Fruit fly (Drosophila melanogaster): Measurements from ENCODE around the gene GluRIIA.
A peak's percentile ranks its signal among the peaks of the same experiment; 100 is the strongest.

The GluRIIA gene

dm6 chr2L:5505130-5505529 lies 49.7 kb upstream of the GluRIIA start:
- TF ChIP-seq gem (tag; optimal IDR thresholded peaks at IDR 0.05) = peak; percentile 33
- TF ChIP-seq Kr (GFP tag; optimal IDR thresholded peaks at IDR 0.05) = no peak
- no peak for TF ChIP-seq Tbp (GFP tag; optimal IDR thresholded peaks at IDR 0.05)
- peak; percentile 11 for TF ChIP-seq Oli (tag; optimal IDR thresholded peaks at IDR 0.05)
- TF ChIP-seq CG12391 (tag; optimal IDR thresholded peaks at IDR 0.05) = peak; percentile 0
- no peak for TF ChIP-seq CG32767 (GFP tag; IDR thresholded peaks at IDR 0.05)
- no peak for TF ChIP-seq Sry-δ (GFP tag; optimal IDR thresholded peaks at IDR 0.05)
- no peak for TF ChIP-seq CG10321 (GFP tag; IDR thresholded peaks at IDR 0.05)

dm6 chr2L:5507082-5507481 lies 47.8 kb upstream of the GluRIIA start:
- TF ChIP-seq cwo (GFP tag; optimal IDR thresholded peaks at IDR 0.05) (no peak), Med (GFP tag) (no peak), ase (GFP tag; IDR thresholded peaks at IDR 0.05) (no peak), Dad (GFP tag; optimal IDR thresholded peaks at IDR 0.05) (no peak), stc (GFP tag; IDR thresholded peaks at IDR 0.05) (no peak), CG32532 (GFP tag; IDR thresholded peaks at IDR 0.05) (no peak)

dm6 chr2L:5507823-5508438 lies 46.9 kb upstream of the GluRIIA start:
- TF ChIP-seq crp (GFP tag; optimal IDR thresholded peaks at IDR 0.05) (no peak), bab2 (GFP tag; optimal IDR thresholded peaks at IDR 0.05) (no peak), Rx (GFP tag; IDR thresholded peaks at IDR 0.05) (no peak), ewg (GFP tag; optimal IDR thresholded peaks at IDR 0.05) (peak; percentile 30), bcd (GFP tag; optimal IDR thresholded peaks at IDR 0.05) (no peak), jigr1 (GFP tag; IDR thresholded peaks at IDR 0.05) (no peak), Ptx1 (GFP tag; IDR thresholded peaks at IDR 0.05) (0 out of 2 replicates have a peak, but pooled peaks have one; percentile 12), sens (GFP tag) (peak; percentile 69), gsb-n (tag; optimal IDR thresholded peaks at IDR 0.05) (peak; percentile 38), CG10431 (GFP tag; optimal IDR thresholded peaks at IDR 0.05) (no peak), CG7372 (GFP tag; IDR thresholded peaks at IDR 0.05) (no peak), Nf-YC (tag; optimal IDR thresholded peaks at IDR 0.05) (peak; percentile 59), ham (GFP tag; IDR thresholded peaks at IDR 0.05) (no peak), sisA (GFP tag; IDR thresholded peaks at IDR 0.05) (0 out of 2 replicates have a peak, but pooled peaks have one; percentile 20), Nf-YB (GFP tag; optimal IDR thresholded peaks at IDR 0.05) (peak; percentile 60), gfzf (GFP tag; optimal IDR thresholded peaks at IDR 0.05) (no peak)

- TF ChIP-seq Nf-YB (GFP tag; optimal IDR thresholded peaks at IDR 0.05) (peak; percentile 43), abd-A (tag; optimal IDR thresholded peaks at IDR 0.05) (peak; percentile 73), z (GFP tag; IDR thresholded peaks at IDR 0.05) (peak; percentile 54; the same call in 1 of the 3 replicates), Nf-YC (tag; optimal IDR thresholded peaks at IDR 0.05) (peak; percentile 74), maf-S (GFP tag; optimal IDR thresholded peaks at IDR 0.05) (no peak), Hsf (GFP tag; optimal IDR thresholded peaks at IDR 0.05) (no peak), CG12769 (tag; optimal IDR thresholded peaks at IDR 0.05) (no peak), CG11456 (GFP tag; IDR thresholded peaks at IDR 0.05) (no peak), crc (GFP tag; optimal IDR thresholded peaks at IDR 0.05) (no peak), run (tag; optimal IDR thresholded peaks at IDR 0.05) (no peak), ewg (GFP tag; optimal IDR thresholded peaks at IDR 0.05) (peak; percentile 61), CG31441 (GFP tag; IDR thresholded peaks at IDR 0.05) (no peak), kay (GFP tag; optimal IDR thresholded peaks at IDR 0.05) (no peak), CG7928 (GFP tag; optimal IDR thresholded peaks at IDR 0.05) (no peak)
These were observed 39.9 kb upstream of the GluRIIA start for dm6 chr2L:5514946-5515345.
